Worm (Caenorhabditis elegans): ENCODE data around the gene E04F6.15.

Gene E04F6.15

DNA sequence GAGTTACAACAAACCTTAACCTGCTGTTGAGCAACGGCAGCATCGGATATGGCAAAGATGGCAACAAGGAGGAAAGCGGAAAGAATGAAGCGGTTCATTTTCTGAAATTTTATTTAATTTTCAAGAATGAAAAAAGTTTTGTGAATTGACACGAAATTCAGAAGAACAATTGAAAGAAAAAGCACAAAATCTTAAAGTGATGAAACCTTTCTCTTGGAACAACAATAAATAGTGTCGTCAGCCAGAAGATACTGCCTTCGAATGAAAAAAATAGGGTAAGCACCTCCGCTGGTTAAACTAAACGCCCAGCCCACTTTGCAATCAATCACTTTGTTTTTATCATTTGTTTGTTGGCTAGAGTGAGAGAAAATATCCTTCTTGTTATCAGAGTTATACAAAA is 2.0 kb upstream of the E04F6.15 start, which contains the start of gene E04F6.9:
Gene E04F6.9 (minus strand): TSS at position 101 of the 400 bp plus-strand sequence.
- TF ChIP-seq mec-3 (tag; optimal IDR thresholded peaks at IDR 0.05; ENCODE audit: borderline replicate concordance): no peak
- TF ChIP-seq zip-5 (tag; optimal IDR thresholded peaks at IDR 0.05): no peak
- no peak for TF ChIP-seq hlh-6 (tag; optimal IDR thresholded peaks at IDR 0.05)
- no peak for TF ChIP-seq tbx-2 (tag; optimal IDR thresholded peaks at IDR 0.05)
- no peak for TF ChIP-seq ceh-31 (tag; optimal IDR thresholded peaks at IDR 0.05)
- no peak for TF ChIP-seq pros-1 (tag; optimal IDR thresholded peaks at IDR 0.05)
- TF ChIP-seq ceh-45 (GFP tag; IDR thresholded peaks at IDR 0.05): no peak
- TF ChIP-seq unc-86 (tag; optimal IDR thresholded peaks at IDR 0.05): no peak
- no peak for TF ChIP-seq ttx-3 (tag; optimal IDR thresholded peaks at IDR 0.05)
- no peak for TF ChIP-seq C38D4.7 (GFP tag; optimal IDR thresholded peaks at IDR 0.05)
- TF ChIP-seq ceh-24 (tag; optimal IDR thresholded peaks at IDR 0.05): no peak
- no peak for TF ChIP-seq dmd-4 (tag; optimal IDR thresholded peaks at IDR 0.05; ENCODE audit: borderline replicate concordance)
- no peak for TF ChIP-seq nhr-232 (tag; optimal IDR thresholded peaks at IDR 0.05)
- no peak for TF ChIP-seq Y22D7AL.16 (tag; optimal IDR thresholded peaks at IDR 0.05)
- TF ChIP-seq hlh-30 (tag; optimal IDR thresholded peaks at IDR 0.05; ENCODE audit: insufficient read depth): no peak

DNA sequence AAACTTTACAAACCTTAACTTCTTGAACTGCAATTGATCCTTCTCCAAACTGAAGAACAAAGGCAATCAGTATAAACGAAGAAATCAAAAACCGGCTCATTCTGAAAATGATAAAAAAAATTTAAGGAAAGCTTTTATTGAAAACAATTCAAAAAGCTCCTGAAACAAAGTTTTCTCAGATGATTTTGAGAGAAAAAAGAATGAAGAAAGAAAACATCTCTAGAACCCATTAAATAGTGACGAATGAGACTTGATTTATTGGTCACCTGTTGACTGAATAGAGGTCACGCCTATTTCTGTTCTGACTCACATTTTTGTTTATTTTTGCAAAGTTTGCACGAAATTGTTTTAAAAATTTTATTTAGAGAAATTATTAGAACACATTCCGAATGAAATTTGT is 1.2 kb upstream of the E04F6.15 start, which contains the start of gene E04F6.8:
Gene E04F6.8 (minus strand): TSS at position 101 of the 400 bp plus-strand sequence.
- TF ChIP-seq ceh-18 (tag; optimal IDR thresholded peaks at IDR 0.05) (no peak), ceh-22 (tag; optimal IDR thresholded peaks at IDR 0.05) (no peak), hlh-30 (tag; optimal IDR thresholded peaks at IDR 0.05; ENCODE audit: insufficient read depth) (no peak), madf-2 (tag; optimal IDR thresholded peaks at IDR 0.05) (no peak), ceh-6 (GFP tag; optimal IDR thresholded peaks at IDR 0.05) (no peak), ttx-3 (tag; optimal IDR thresholded peaks at IDR 0.05) (no peak), hlh-6 (tag; optimal IDR thresholded peaks at IDR 0.05) (no peak)

DNA sequence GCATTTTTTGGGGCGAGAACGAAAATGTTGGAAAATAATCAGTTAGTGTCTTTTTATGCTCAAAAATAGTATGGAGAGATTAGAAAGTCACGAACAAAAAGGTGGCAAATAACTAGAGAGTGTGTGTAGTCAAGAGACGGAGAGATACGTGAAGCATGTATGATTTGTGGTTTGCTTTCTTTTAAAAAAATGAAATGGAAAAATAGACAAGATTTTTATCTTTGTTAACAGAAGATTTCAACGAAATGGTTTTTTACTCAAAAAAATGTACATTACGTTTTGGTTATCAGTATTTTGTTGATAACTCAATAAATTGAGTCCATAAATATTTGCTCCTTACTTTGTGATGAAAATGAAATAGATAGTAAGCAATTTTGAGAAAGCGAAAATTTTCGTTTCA is 1.9 kb downstream of the E04F6.15 start, which contains the start of gene dhs-7:
Gene dhs-7 (minus strand): TSS at position 277 of the 400 bp plus-strand sequence.
- TF ChIP-seq tbx-2 (tag; optimal IDR thresholded peaks at IDR 0.05): no peak

DNA sequence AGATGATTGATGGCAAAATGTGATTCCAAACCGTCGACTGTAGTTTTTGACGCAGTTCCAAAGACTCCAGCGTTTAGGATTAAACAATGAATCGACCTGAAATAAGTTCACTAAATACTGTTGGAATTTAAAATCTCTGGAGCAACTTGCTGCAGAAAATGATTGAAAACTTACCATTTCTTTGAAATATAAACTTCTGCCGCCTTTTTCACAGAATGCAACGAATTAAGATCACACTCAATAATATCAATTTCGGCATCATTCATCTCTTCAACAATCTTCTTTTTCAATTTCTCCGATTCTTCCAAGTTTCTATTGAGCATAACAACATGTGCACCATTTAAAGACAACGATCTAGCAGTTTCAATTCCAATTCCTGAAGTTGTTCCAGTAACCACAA is 2.4 kb downstream of the E04F6.15 start:
- TF ChIP-seq fkh-10 (GFP tag; optimal IDR thresholded peaks at IDR 0.05) (no peak), npax-4 (tag; optimal IDR thresholded peaks at IDR 0.05) (no peak), C38D4.7 (GFP tag; optimal IDR thresholded peaks at IDR 0.05) (no peak), gmeb-2 (tag; optimal IDR thresholded peaks at IDR 0.05) (no peak), ceh-48 (tag; optimal IDR thresholded peaks at IDR 0.05) (no peak), C08G9.2 (tag; optimal IDR thresholded peaks at IDR 0.05) (no peak), hlh-15 (tag; optimal IDR thresholded peaks at IDR 0.05) (no peak), ets-4 (tag; optimal IDR thresholded peaks at IDR 0.05) (no peak)

DNA sequence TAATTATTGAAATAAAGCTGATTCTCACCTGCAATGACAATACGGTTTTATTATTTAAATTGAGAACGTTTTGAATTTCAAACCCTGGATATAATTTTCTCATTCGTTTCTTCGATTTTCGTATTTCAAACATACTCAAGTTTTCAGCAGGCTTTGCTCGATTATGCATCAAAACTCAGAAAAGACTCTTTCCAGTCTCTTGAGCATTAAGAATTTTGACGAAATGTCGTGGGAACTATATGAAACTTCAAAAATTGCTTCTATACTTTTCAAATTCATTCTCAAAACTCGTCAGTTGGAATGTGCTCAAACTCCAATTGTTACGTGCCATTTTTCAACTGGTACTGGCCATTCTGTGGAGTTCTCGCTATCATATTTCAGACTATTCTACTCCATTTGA is 4.7 kb downstream of the E04F6.15 start, which contains the start of gene srd-59:
Gene srd-59 (plus strand): TSS at position 301 of the 400 bp plus-strand sequence.
- no peak for TF ChIP-seq nfya-1 (tag; optimal IDR thresholded peaks at IDR 0.05)
- no peak for TF ChIP-seq nhr-232 (tag; optimal IDR thresholded peaks at IDR 0.05)
- no peak for TF ChIP-seq ceh-9 (tag; optimal IDR thresholded peaks at IDR 0.05)
- TF ChIP-seq sox-4 (tag; optimal IDR thresholded peaks at IDR 0.05): no peak
- no peak for TF ChIP-seq pros-1 (tag; optimal IDR thresholded peaks at IDR 0.05)
- TF ChIP-seq C08G9.2 (tag; optimal IDR thresholded peaks at IDR 0.05): no peak
- TF ChIP-seq fkh-6 (tag; optimal IDR thresholded peaks at IDR 0.05): no peak
- no peak for TF ChIP-seq hlh-13 (GFP tag; optimal IDR thresholded peaks at IDR 0.05)
- TF ChIP-seq pqm-1 (tag; optimal IDR thresholded peaks at IDR 0.05): no peak
- TF ChIP-seq K02D7.2 (tag; optimal IDR thresholded peaks at IDR 0.05): no peak

DNA sequence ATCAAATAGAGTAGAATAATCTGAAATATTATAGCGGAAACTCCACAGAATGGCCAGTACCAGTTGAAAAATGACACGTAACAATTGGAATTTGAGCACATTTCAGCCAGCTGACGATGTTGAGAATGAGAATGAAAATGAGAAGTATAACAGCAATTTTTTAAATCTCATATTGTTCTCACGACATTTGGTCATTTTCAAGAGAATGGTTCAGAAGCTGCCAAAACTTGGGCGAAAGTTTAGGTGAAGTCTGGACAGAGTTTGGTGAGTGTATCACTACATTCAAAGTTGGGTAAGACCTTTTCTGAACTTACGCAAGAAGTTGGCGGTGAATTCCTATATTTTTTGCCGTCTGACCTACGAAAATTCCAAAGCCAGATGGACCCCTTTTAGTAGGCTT is 5.1 kb downstream of the E04F6.15 start, which contains the start of gene srd-58:
Gene srd-58 (minus strand): TSS at position 101 of the 400 bp plus-strand sequence.
- no peak for TF ChIP-seq odd-2 (tag; optimal IDR thresholded peaks at IDR 0.05)
- no peak for TF ChIP-seq ets-4 (tag; optimal IDR thresholded peaks at IDR 0.05)
- no peak for TF ChIP-seq unc-86 (tag; optimal IDR thresholded peaks at IDR 0.05)
- TF ChIP-seq pros-1 (tag; optimal IDR thresholded peaks at IDR 0.05): no peak
- TF ChIP-seq lim-6 (tag; optimal IDR thresholded peaks at IDR 0.05): no peak
- TF ChIP-seq pha-4 (tag; optimal IDR thresholded peaks at IDR 0.05): no peak
- no peak for TF ChIP-seq ceh-18 (tag; optimal IDR thresholded peaks at IDR 0.05)
- TF ChIP-seq che-1 (tag; optimal IDR thresholded peaks at IDR 0.05): no peak
- no peak for TF ChIP-seq sox-4 (tag; optimal IDR thresholded peaks at IDR 0.05)
- TF ChIP-seq F13H6.1 (tag; optimal IDR thresholded peaks at IDR 0.05): no peak
- TF ChIP-seq ttx-3 (tag; optimal IDR thresholded peaks at IDR 0.05): no peak
- TF ChIP-seq gmeb-2 (tag; optimal IDR thresholded peaks at IDR 0.05): no peak
- no peak for TF ChIP-seq nhr-11 (tag; optimal IDR thresholded peaks at IDR 0.05)
- no peak for TF ChIP-seq C38D4.7 (GFP tag; optimal IDR thresholded peaks at IDR 0.05)
